Worm (Caenorhabditis elegans): ENCODE results near the gene ztf-17.

The ztf-17 gene

DNA sequence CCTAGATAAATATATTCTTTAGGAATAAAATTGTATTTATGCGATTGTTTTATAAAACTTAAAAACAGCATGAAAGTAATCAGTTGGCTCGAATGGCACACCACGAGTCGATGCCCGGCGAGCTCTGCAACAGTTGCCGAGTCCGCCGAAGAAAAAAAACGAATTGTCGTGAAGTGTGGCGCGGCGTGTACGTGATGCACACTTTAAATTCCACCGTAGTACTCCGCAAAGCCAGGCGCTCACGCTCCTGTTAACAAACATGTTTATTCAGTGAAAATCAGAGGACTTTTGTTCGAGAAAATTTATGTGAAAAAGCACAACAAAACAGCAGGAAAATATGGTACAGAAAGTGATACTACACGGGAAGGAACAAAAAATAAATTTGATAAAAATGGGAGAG lies 670 bp upstream of the ztf-17 start (continued):
- peak; percentile 6 for TF ChIP-seq dve-1 (tag; optimal IDR thresholded peaks at IDR 0.05; ENCODE audit: insufficient read depth)
- no peak for TF ChIP-seq ceh-32 (tag; optimal IDR thresholded peaks at IDR 0.05; ENCODE audit: poor library complexity)
- TF ChIP-seq hmg-1.1 (GFP tag; IDR thresholded peaks at IDR 0.05), result peak; percentile 57; the same call in 1 of the 2 replicates
- peak; percentile 76 to 98 for TF ChIP-seq lsy-2 (tag; optimal IDR thresholded peaks at IDR 0.05)
- TF ChIP-seq nhr-42 (GFP tag; IDR thresholded peaks at IDR 0.05), result no peak
- peak; percentile 84 for TF ChIP-seq aha-1 (tag)
- TF ChIP-seq lin-13 (GFP tag; optimal IDR thresholded peaks at IDR 0.05), result peak; percentile 20
- TF ChIP-seq dmd-8 (GFP tag; IDR thresholded peaks at IDR 0.05), result no peak
- TF ChIP-seq nhr-6 (tag; optimal IDR thresholded peaks at IDR 0.05), result peak; percentile 35
- TF ChIP-seq hlh-11 (tag; optimal IDR thresholded peaks at IDR 0.05), result peak; percentile 22
- TF ChIP-seq ztf-11 (tag; optimal IDR thresholded peaks at IDR 0.05), result no peak
- TF ChIP-seq ama-1 (optimal IDR thresholded peaks at IDR 0.05), result peak; percentile 32
- TF ChIP-seq F37D6.2 (tag; optimal IDR thresholded peaks at IDR 0.05), result no peak
- TF ChIP-seq zfp-3 (GFP tag; conservative IDR thresholded peaks at IDR 0.05), result no peak

DNA sequence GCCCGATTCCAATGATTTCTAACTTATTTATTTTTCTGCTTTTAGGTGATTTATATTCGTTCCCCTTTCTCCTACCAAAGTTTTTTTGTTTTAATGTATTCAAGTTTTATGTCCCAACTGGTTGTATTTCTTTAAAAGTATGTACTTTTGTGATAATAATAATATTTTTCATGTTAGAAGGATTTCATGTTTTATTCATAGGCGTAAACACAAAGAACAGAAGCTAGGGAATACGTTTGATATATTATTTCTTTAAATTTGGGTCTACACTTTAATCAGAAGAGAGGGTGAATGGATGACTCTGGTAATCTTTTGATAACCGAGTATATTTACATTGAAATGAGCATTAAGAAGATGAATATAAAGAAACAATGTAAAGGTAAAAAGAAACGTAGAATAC lies 3.9 kb downstream of the ztf-17 start:
- no peak for TF ChIP-seq rbr-2 (tag; optimal IDR thresholded peaks at IDR 0.05)
- no peak for TF ChIP-seq vab-7 (GFP tag; IDR thresholded peaks at IDR 0.05)
- no peak for TF ChIP-seq ZK546.5 (tag; optimal IDR thresholded peaks at IDR 0.05)
- TF ChIP-seq unc-130 (GFP tag; optimal IDR thresholded peaks at IDR 0.05), result peak; percentile 40
- TF ChIP-seq tra-1 (GFP tag; IDR thresholded peaks at IDR 0.05), result no peak
- no peak for TF ChIP-seq egl-43 (GFP tag; IDR thresholded peaks at IDR 0.05)
- no peak for TF ChIP-seq lim-7 (GFP tag; IDR thresholded peaks at IDR 0.05)
- no peak for TF ChIP-seq pqm-1 (tag; optimal IDR thresholded peaks at IDR 0.05)
- TF ChIP-seq nhr-28 (tag; optimal IDR thresholded peaks at IDR 0.05), result no peak
- no peak for TF ChIP-seq zfp-2 (tag; optimal IDR thresholded peaks at IDR 0.05)
- no peak for TF ChIP-seq mdt-29 (GFP tag; IDR thresholded peaks at IDR 0.05)
- no peak for TF ChIP-seq daf-8 (GFP tag; IDR thresholded peaks at IDR 0.05)
- TF ChIP-seq fkh-10 (GFP tag; optimal IDR thresholded peaks at IDR 0.05), result no peak
- TF ChIP-seq Y5F2A.4 (GFP tag; optimal IDR thresholded peaks at IDR 0.05), result no peak
- TF ChIP-seq F10B5.3 (tag; optimal IDR thresholded peaks at IDR 0.05), result peak; percentile 9
- TF ChIP-seq fos-1 (tag; optimal IDR thresholded peaks at IDR 0.05), result no peak
- TF ChIP-seq nhr-111 (GFP tag; optimal IDR thresholded peaks at IDR 0.05), result no peak
- TF ChIP-seq nhr-77 (tag; optimal IDR thresholded peaks at IDR 0.05), result no peak
- TF ChIP-seq nhr-42 (GFP tag; IDR thresholded peaks at IDR 0.05), result no peak
- TF ChIP-seq egl-27 (tag; optimal IDR thresholded peaks at IDR 0.05), result no peak
- TF ChIP-seq F44E2.7 (GFP tag; IDR thresholded peaks at IDR 0.05), result no peak
- TF ChIP-seq nhr-41 (GFP tag; IDR thresholded peaks at IDR 0.05), result no peak
- TF ChIP-seq Y75B8A.6 (GFP tag; IDR thresholded peaks at IDR 0.05), result no peak
- TF ChIP-seq lin-1 (GFP tag; IDR thresholded peaks at IDR 0.05), result no peak
- no peak for TF ChIP-seq nhr-6 (tag; optimal IDR thresholded peaks at IDR 0.05)
- no peak for TF ChIP-seq lin-15B (tag; optimal IDR thresholded peaks at IDR 0.05)
- no peak for TF ChIP-seq skn-1 (tag; optimal IDR thresholded peaks at IDR 0.05)
- TF ChIP-seq lin-13 (GFP tag; optimal IDR thresholded peaks at IDR 0.05), result no peak
- TF ChIP-seq F49E8.2 (tag; optimal IDR thresholded peaks at IDR 0.05; ENCODE audit: borderline replicate concordance), result no peak
- no peak for TF ChIP-seq F26F4.8 (GFP tag; conservative IDR thresholded peaks at IDR 0.05)
- peak in 1 of 2 experiments; percentile 8 for TF ChIP-seq lsy-2 (tag; optimal IDR thresholded peaks at IDR 0.05)
- no peak for TF ChIP-seq mxl-3 (GFP tag; optimal IDR thresholded peaks at IDR 0.05)
- TF ChIP-seq T20F7.1 (GFP tag; optimal IDR thresholded peaks at IDR 0.05), result peak; percentile 20
- TF ChIP-seq php-3 (GFP tag; IDR thresholded peaks at IDR 0.05), result no peak
- no peak for TF ChIP-seq zip-2 (tag; optimal IDR thresholded peaks at IDR 0.05)
- TF ChIP-seq daf-16 (GFP tag; optimal IDR thresholded peaks at IDR 0.05), result peak in 1 of 2 experiments; percentile 33
- no peak for TF ChIP-seq daf-16 (tag; optimal IDR thresholded peaks at IDR 0.05)
- no peak for TF ChIP-seq attf-4 (tag; optimal IDR thresholded peaks at IDR 0.05)
- no peak for TF ChIP-seq hlh-11 (tag; optimal IDR thresholded peaks at IDR 0.05)
- TF ChIP-seq zag-1 (tag; optimal IDR thresholded peaks at IDR 0.05), result no peak
- TF ChIP-seq ama-1 (optimal IDR thresholded peaks at IDR 0.05), result no peak
- no peak for TF ChIP-seq snpc-1.2 (GFP tag; IDR thresholded peaks at IDR 0.05)
- TF ChIP-seq dve-1 (tag; optimal IDR thresholded peaks at IDR 0.05; ENCODE audit: insufficient read depth), result no peak
- no peak for TF ChIP-seq Y48G9A.11 (GFP tag; IDR thresholded peaks at IDR 0.05)
